Fruit fly (Drosophila melanogaster): Measurements from ENCODE around the gene CG4218.

dm6 chr2L:14530685-14531084, 18.2 kb downstream of the CG4218 start:
- TF ChIP-seq usp (GFP tag; optimal IDR thresholded peaks at IDR 0.05) (no peak), psq (optimal IDR thresholded peaks at IDR 0.05) (no peak), CG8478 (optimal IDR thresholded peaks at IDR 0.05) (no peak)
